Worm (Caenorhabditis elegans) whole organism, L4/young adult: Measurements from ENCODE around the gene B0507.8.

Source experiments
- W03F9.2 ChIP-seq: fragments of 150-350 bp; optimal IDR thresholded peaks from 2 replicates; lab custom pipeline; 2014; ENCODE audit warnings: missing biosample characterization, missing genetic modification characterization
- him-1 ChIP-seq: sonication (generic microtip); optimal IDR thresholded peaks from 2 replicates; lab custom pipeline; 2016; ENCODE audit warnings: missing genotype, missing genetic modification reagents, missing genetic modification characterization, missing compliant biosample characterization

- TF ChIP-seq him-1 (tag; lab: Kevin White, UChicago) (no peak), W03F9.2 (tag; lab: Kevin White, UChicago) (no peak)
Measured at ce11 chrV:8711910-8712309, 50.9 kb downstream of the B0507.8 start, which contains the start of gene ZC178.2.
